Fruit fly (Drosophila melanogaster) whole organism, embryonic: ENCODE measurements around the gene sti.

ENCODE experiments used
- ATbp ChIP-seq: fragments of 200-800 bp; sonication (Bioruptor generic); optimal IDR thresholded peaks from 2 replicates; lab custom pipeline; 2017; ENCODE audit warnings: missing biosample characterization, mild to moderate bottlenecking, missing genetic modification characterization, missing genetic modification reagents
- Atf3 ChIP-seq: fragments of 200-800 bp; sonication (Bioruptor generic); optimal IDR thresholded peaks from 3 replicates; lab custom pipeline; 2016; ENCODE audit warnings: missing biosample characterization, missing genetic modification characterization
- Atf6 ChIP-seq: fragments of 200-800 bp; sonication (Bioruptor generic); IDR thresholded peaks from 2 replicates; pipeline ENCODE4 v1.3.6; 2022; ENCODE audit warnings: missing biosample characterization, missing genetic modification characterization
- CG11093 ChIP-seq: fragments of 200-800 bp; sonication (Bioruptor generic); IDR thresholded peaks from 3 replicates; pipeline ENCODE4 v1.3.6; 2022; ENCODE audit warnings: missing biosample characterization, missing genetic modification characterization
- CG12769 ChIP-seq: fragments of 200-800 bp; sonication (Bioruptor generic); optimal IDR thresholded peaks from 2 replicates; lab custom pipeline; 2019; ENCODE audit warnings: missing biosample characterization, mild to moderate bottlenecking, missing genetic modification characterization, moderate library complexity
- CG14965 ChIP-seq: fragments of 200-800 bp; sonication (Bioruptor generic); optimal IDR thresholded peaks from 2 replicates; lab custom pipeline; 2016; ENCODE audit warnings: missing biosample characterization, missing genetic modification characterization, borderline replicate concordance
- CG17568 ChIP-seq: fragments of 200-800 bp; sonication (Bioruptor generic); optimal IDR thresholded peaks from 2 replicates; lab custom pipeline; 2018; ENCODE audit warnings: missing biosample characterization, mild to moderate bottlenecking, missing genetic modification characterization, moderate library complexity
- CG2712 ChIP-seq: fragments of 200-800 bp; optimal IDR thresholded peaks from 3 replicates; lab custom pipeline; 2019; ENCODE audit warnings: missing biosample characterization, mild to moderate bottlenecking, missing genetic modification characterization, moderate library complexity
- CG30020 ChIP-seq: fragments of 200-800 bp; optimal IDR thresholded peaks from 2 replicates; lab custom pipeline; 2019; ENCODE audit warnings: missing biosample characterization, mild to moderate bottlenecking, missing genetic modification characterization, moderate library complexity
- CG7556 ChIP-seq: fragments of 200-800 bp; sonication (Bioruptor generic); optimal IDR thresholded peaks from 2 replicates; lab custom pipeline; 2017; ENCODE audit warnings: missing biosample characterization, mild to moderate bottlenecking, missing genetic modification characterization
- CG7928 ChIP-seq: fragments of 200-800 bp; sonication (Bioruptor generic); optimal IDR thresholded peaks from 2 replicates; lab custom pipeline; 2017; ENCODE audit warnings: missing biosample characterization, mild to moderate bottlenecking, missing genetic modification characterization
- CG8290 ChIP-seq, 3 experiments: fragments of 200-800 bp; sonication (Bioruptor generic); optimal IDR thresholded peaks; 2 replicates each; lab custom pipeline; 2016 to 2019; ENCODE audit warnings: missing biosample characterization in 3 of 3, missing genetic modification characterization in 3 of 3, mild to moderate bottlenecking in 2 of 3, moderate library complexity in 1 of 3
- CG8359 ChIP-seq: fragments of 200-800 bp; sonication (Bioruptor generic); optimal IDR thresholded peaks from 2 replicates; lab custom pipeline; 2017; ENCODE audit warnings: missing biosample characterization, mild to moderate bottlenecking, missing genetic modification characterization, borderline replicate concordance
- D19A ChIP-seq: fragments of 200-800 bp; optimal IDR thresholded peaks from 3 replicates; lab custom pipeline; 2019; ENCODE audit warnings: missing biosample characterization, mild to moderate bottlenecking, missing genetic modification characterization, moderate library complexity
- Dip3 ChIP-seq: fragments of 200-800 bp; sonication (Bioruptor generic); optimal IDR thresholded peaks from 3 replicates; lab custom pipeline; 2016; ENCODE audit warnings: missing biosample characterization, missing genetic modification characterization
- Dll ChIP-seq: fragments of 200-800 bp; sonication (Bioruptor generic); IDR thresholded peaks from 4 replicates; pipeline ENCODE4 v1.3.6; 2022; ENCODE audit warnings: missing biosample characterization, missing genetic modification characterization; ENCODE audit not compliant: partially characterized antibody
- Dp ChIP-seq: fragments of 200-800 bp; sonication (Bioruptor generic); optimal IDR thresholded peaks from 2 replicates; lab custom pipeline; 2018; ENCODE audit warnings: missing biosample characterization, mild to moderate bottlenecking, missing genetic modification characterization, moderate library complexity
- E2f2 ChIP-seq: fragments of 200-800 bp; sonication (Bioruptor generic); IDR thresholded peaks from 2 replicates; pipeline ENCODE4 v1.3.6; 2022; ENCODE audit warnings: missing biosample characterization, missing genetic modification characterization
- Ets65A ChIP-seq: fragments of 200-800 bp; sonication (Bioruptor generic); peaks from one replicate; lab custom pipeline; 2016; ENCODE audit warnings: missing biosample characterization, missing genetic modification characterization
- Gug ChIP-seq: fragments of 200-800 bp; sonication (Bioruptor generic); IDR thresholded peaks from 4 replicates; pipeline ENCODE4 v1.3.6; 2022; ENCODE audit warnings: missing biosample characterization, missing genetic modification characterization
- H15 ChIP-seq: fragments of 200-800 bp; sonication (Bioruptor generic); IDR thresholded peaks from 3 replicates; pipeline ENCODE4 v1.3.6; 2022; ENCODE audit warnings: missing biosample characterization, missing genetic modification characterization
- Hand ChIP-seq: fragments of 200-800 bp; sonication (Bioruptor generic); optimal IDR thresholded peaks from 2 replicates; lab custom pipeline; 2017; ENCODE audit warnings: mild to moderate bottlenecking, missing biosample characterization, missing genetic modification reagents, missing genetic modification characterization
- Kr ChIP-seq: fragments of 200-800 bp; sonication (Bioruptor generic); optimal IDR thresholded peaks from 2 replicates; lab custom pipeline; 2017; ENCODE audit warnings: missing biosample characterization, mild to moderate bottlenecking, missing genetic modification characterization
- Lhr ChIP-seq: fragments of 200-800 bp; sonication (Bioruptor generic); optimal IDR thresholded peaks from 3 replicates; lab custom pipeline; 2017; ENCODE audit warnings: mild to moderate bottlenecking, missing biosample characterization, missing genetic modification reagents, missing genetic modification characterization
- Lim3 ChIP-seq: fragments of 200-800 bp; sonication (Bioruptor generic); IDR thresholded peaks from 2 replicates; pipeline ENCODE4 v1.3.6; 2022; ENCODE audit warnings: missing biosample characterization, missing genetic modification characterization
- PHDP ChIP-seq: fragments of 200-800 bp; sonication (Bioruptor generic); optimal IDR thresholded peaks from 3 replicates; lab custom pipeline; 2018; ENCODE audit warnings: missing biosample characterization, mild to moderate bottlenecking, missing genetic modification characterization, moderate library complexity
- Sin3A ChIP-seq: fragments of >200 bp; optimal IDR thresholded peaks from 2 replicates; lab custom pipeline; 2018
- Sox102F ChIP-seq: fragments of 200-800 bp; sonication (Bioruptor generic); optimal IDR thresholded peaks from 2 replicates; lab custom pipeline; 2018; ENCODE audit warnings: missing biosample characterization, mild to moderate bottlenecking, missing genetic modification characterization, moderate library complexity
- Trl ChIP-seq, 3 experiments: fragments of >200 bp in 2 of 3; fragments of 200-800 bp in 1 of 3; sonication (Bioruptor generic) in 1 of 3; optimal IDR thresholded peaks; 2 replicates in 1 of 3; 3 replicates in 2 of 3; lab custom pipeline; 2016 to 2017; ENCODE audit warnings: missing biosample characterization in 1 of 3, missing genetic modification characterization in 1 of 3
- YL-1 ChIP-seq: fragments of 200-800 bp; sonication (Bioruptor generic); optimal IDR thresholded peaks from 3 replicates; lab custom pipeline; 2017; ENCODE audit warnings: missing biosample characterization, mild to moderate bottlenecking, missing genetic modification characterization
- ab ChIP-seq: fragments of 200-800 bp; sonication (Bioruptor generic); optimal IDR thresholded peaks from 2 replicates; lab custom pipeline; 2016; ENCODE audit warnings: missing biosample characterization, missing genetic modification characterization
- bsh ChIP-seq, 2 experiments: fragments of 200-800 bp; sonication (Bioruptor generic); optimal IDR thresholded peaks; 2 replicates each; lab custom pipeline; 2017 to 2018; ENCODE audit warnings: mild to moderate bottlenecking in 2 of 2, missing biosample characterization in 2 of 2, missing genetic modification characterization in 2 of 2, moderate library complexity in 1 of 2
- cad ChIP-seq: fragments of >200 bp; optimal IDR thresholded peaks from 2 replicates; lab custom pipeline; 2017; ENCODE audit warnings: missing biosample characterization, missing genetic modification characterization
- crp ChIP-seq, 2 experiments: fragments of 200-800 bp; sonication (Bioruptor generic); optimal IDR thresholded peaks; 2 replicates in 1 of 2; 3 replicates in 1 of 2; lab custom pipeline; 2017; ENCODE audit warnings: missing biosample characterization in 2 of 2, missing genetic modification characterization in 2 of 2, mild to moderate bottlenecking in 1 of 2, moderate library complexity in 1 of 2
- cwo ChIP-seq: fragments of 200-800 bp; sonication (Bioruptor generic); optimal IDR thresholded peaks from 3 replicates; lab custom pipeline; 2017; ENCODE audit warnings: missing biosample characterization, missing genetic modification characterization, mild to moderate bottlenecking, moderate library complexity, missing genetic modification reagents
- dysf ChIP-seq: fragments of 200-800 bp; sonication (Bioruptor generic); IDR thresholded peaks from 3 replicates; pipeline ENCODE4 v1.3.6; 2022; ENCODE audit warnings: missing biosample characterization, missing genetic modification characterization
- hb ChIP-seq: fragments of 200-800 bp; sonication (Bioruptor generic); IDR thresholded peaks from 3 replicates; pipeline ENCODE4 v1.3.6; 2022; ENCODE audit warnings: missing biosample characterization, missing genetic modification characterization; ENCODE audit not compliant: partially characterized antibody
- insv ChIP-seq, 2 experiments: fragments of 200-800 bp; sonication (Bioruptor generic); optimal IDR thresholded peaks; 3 replicates each; lab custom pipeline; 2016 to 2018; ENCODE audit warnings: missing biosample characterization in 2 of 2, missing genetic modification characterization in 2 of 2
- lbe ChIP-seq: fragments of 200-800 bp; sonication (Bioruptor generic); optimal IDR thresholded peaks from 2 replicates; lab custom pipeline; 2016; ENCODE audit warnings: missing biosample characterization, mild to moderate bottlenecking, missing genetic modification characterization
- maf-S ChIP-seq: fragments of 200-800 bp; sonication (Bioruptor generic); optimal IDR thresholded peaks from 2 replicates; lab custom pipeline; 2016; ENCODE audit warnings: missing biosample characterization, missing genetic modification characterization
- mirr ChIP-seq: fragments of 200-800 bp; sonication (Bioruptor generic); optimal IDR thresholded peaks from 3 replicates; lab custom pipeline; 2018; ENCODE audit warnings: missing biosample characterization, mild to moderate bottlenecking, missing genetic modification characterization
- pfk ChIP-seq: fragments of 200-800 bp; sonication (Bioruptor generic); optimal IDR thresholded peaks from 2 replicates; lab custom pipeline; 2018; ENCODE audit warnings: missing biosample characterization, mild to moderate bottlenecking, missing genetic modification characterization, moderate library complexity
- phol ChIP-seq: fragments of 200-800 bp; sonication (Bioruptor generic); optimal IDR thresholded peaks from 3 replicates; lab custom pipeline; 2018; ENCODE audit warnings: missing biosample characterization, mild to moderate bottlenecking, missing genetic modification characterization, moderate library complexity
- ssp ChIP-seq: fragments of 200-800 bp; sonication (Bioruptor generic); IDR thresholded peaks from 2 replicates; pipeline ENCODE4 v1.3.6; 2022; ENCODE audit warnings: missing biosample characterization, missing genetic modification characterization
- sug ChIP-seq: fragments of 200-800 bp; optimal IDR thresholded peaks from 2 replicates; lab custom pipeline; 2019; ENCODE audit warnings: missing biosample characterization, mild to moderate bottlenecking, missing genetic modification characterization, moderate library complexity
- tgo ChIP-seq: fragments of 200-800 bp; sonication (Bioruptor generic); IDR thresholded peaks from 3 replicates; pipeline ENCODE4 v1.3.6; 2022; ENCODE audit warnings: missing biosample characterization, missing genetic modification characterization
- toy ChIP-seq: fragments of 200-800 bp; sonication (Bioruptor generic); IDR thresholded peaks from 2 replicates; pipeline ENCODE4 v1.3.6; 2022; ENCODE audit warnings: missing biosample characterization, missing genetic modification characterization
- zen2 ChIP-seq: fragments of 200-800 bp; sonication (Bioruptor generic); IDR thresholded peaks from 3 replicates; pipeline ENCODE4 v1.3.6; 2022; ENCODE audit warnings: missing biosample characterization, missing genetic modification characterization; ENCODE audit not compliant: partially characterized antibody

sti gene

dm6 chr3L:12490418-12491035 lies 24.1 kb downstream of the sti start, which contains the start of gene CG10660 (continued):
- TF ChIP-seq sug (peak; percentile 67), Sin3A (lab: Kevin White, UChicago) (no peak), pfk (GFP tag; lab: Kevin White, UChicago) (no peak), Gug (GFP tag; lab: Robert Waterston, UW) (peak; percentile 63; the same call in 2 of the 4 replicates), CG8290 (GFP tag; optimal IDR thresholded peaks at IDR 0.05; lab: Kevin White, UChicago) (no peak), CG8290 (tag; optimal IDR thresholded peaks at IDR 0.05; lab: Kevin White, UChicago) (peak in 1 of 2 experiments; percentile 91), Dip3 (GFP tag; lab: Kevin White, UChicago) (peak; percentile 69), E2f2 (GFP tag; lab: Robert Waterston, UW) (peak; percentile 71), dysf (GFP tag; lab: Robert Waterston, UW) (peak; percentile 89), H15 (peak; percentile 84), CG7928 (GFP tag; lab: Kevin White, UChicago) (peak; percentile 34), toy (0 out of 2 replicates have a peak, but pooled peaks have one; percentile 44), cad (no peak), insv (GFP tag; optimal IDR thresholded peaks at IDR 0.05; lab: Kevin White, UChicago) (no peak), ab (GFP tag; lab: Kevin White, UChicago) (peak; percentile 58), CG30020 (tag; lab: Kevin White, UChicago) (peak; percentile 32), Dp (GFP tag; lab: Kevin White, UChicago) (no peak), Atf6 (GFP tag; lab: Robert Waterston, UW) (peak; percentile 86), Lim3 (GFP tag; lab: Robert Waterston, UW) (0 out of 2 replicates have a peak, but pooled peaks have one; percentile 11), CG17568 (GFP tag; lab: Kevin White, UChicago) (peak; percentile 82), CG12769 (tag; lab: Kevin White, UChicago) (peak; percentile 90), lbe (peak; percentile 80), zen2 (GFP tag; lab: Robert Waterston, UW) (no peak), Lhr (GFP tag; lab: Kevin White, UChicago) (peak; percentile 66), maf-S (peak; percentile 55), Atf3 (GFP tag; lab: Kevin White, UChicago) (peak; percentile 53), Trl (optimal IDR thresholded peaks at IDR 0.05; lab: Kevin White, UChicago) (peak in 1 of 2 experiments; percentile 15), Trl (GFP tag; optimal IDR thresholded peaks at IDR 0.05; lab: Kevin White, UChicago) (peak; percentile 25), phol (tag; lab: Kevin White, UChicago) (peak; percentile 86), bsh (GFP tag; optimal IDR thresholded peaks at IDR 0.05; lab: Kevin White, UChicago) (peak; percentile 92 to 96), CG7556 (GFP tag; lab: Kevin White, UChicago) (peak; percentile 91), mirr (GFP tag; lab: Kevin White, UChicago) (peak; percentile 13), Sox102F (GFP tag; lab: Kevin White, UChicago) (peak; percentile 93), CG14965 (GFP tag; lab: Kevin White, UChicago) (no peak), CG11093 (GFP tag; lab: Robert Waterston, UW) (peak; percentile 70; the same call in 2 of the 3 replicates), YL-1 (no peak), CG2712 (tag; lab: Kevin White, UChicago) (peak; percentile 91), ssp (GFP tag; lab: Robert Waterston, UW) (peak; percentile 62), Dll (GFP tag; lab: Robert Waterston, UW) (no peak), CG8359 (GFP tag; lab: Kevin White, UChicago) (peak; percentile 73), Hand (GFP tag; lab: Kevin White, UChicago) (peak; percentile 70), crp (GFP tag; optimal IDR thresholded peaks at IDR 0.05; lab: Kevin White, UChicago) (peak in 1 of 2 experiments; percentile 15), D19A (tag; lab: Kevin White, UChicago) (peak; percentile 87), tgo (GFP tag; lab: Robert Waterston, UW) (peak; percentile 80), ATbp (GFP tag; lab: Kevin White, UChicago) (peak; percentile 95), Kr (GFP tag; lab: Kevin White, UChicago) (no peak), Ets65A (GFP tag; lab: Kevin White, UChicago) (peak; percentile 95), cwo (GFP tag; lab: Kevin White, UChicago) (peak; percentile 75), PHDP (tag; lab: Kevin White, UChicago) (peak; percentile 94), hb (GFP tag; lab: Robert Waterston, UW) (no peak)
